Fruit fly (Drosophila melanogaster): ENCODE measurements around the gene Rcd4.
A peak's percentile ranks its signal among the peaks of the same experiment; 100 is the strongest.

Rcd4 gene

DNA sequence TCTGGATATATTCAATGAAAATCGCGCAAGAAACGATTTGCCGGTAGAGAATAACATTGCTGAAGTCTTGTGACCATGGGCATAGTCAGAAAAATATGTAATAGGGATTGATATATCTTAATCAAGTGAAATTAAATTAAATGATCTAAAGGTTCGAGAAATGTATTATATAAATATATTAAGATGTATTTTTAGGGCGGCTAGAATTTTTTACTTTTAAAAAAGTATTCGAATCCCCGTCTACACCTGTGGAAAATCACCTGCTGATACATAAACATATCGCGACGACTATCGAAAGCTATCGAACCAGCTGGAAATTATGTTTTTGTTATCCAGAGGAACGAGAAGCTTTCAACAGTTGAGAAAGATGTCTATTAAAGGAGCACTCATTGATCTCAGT is 5.9 kb upstream of the Rcd4 start, which contains the start of the genes CG13390 and CG17294 (continued):
- peak; percentile 71 for TF ChIP-seq CG3163 (GFP tag; optimal IDR thresholded peaks at IDR 0.05)
- TF ChIP-seq btn (GFP tag; optimal IDR thresholded peaks at IDR 0.05): peak; percentile 8
- peak; percentile 99 for TF ChIP-seq odd (GFP tag; optimal IDR thresholded peaks at IDR 0.05)
- peak; percentile 96 for TF ChIP-seq Mad (GFP tag; optimal IDR thresholded peaks at IDR 0.05)
- TF ChIP-seq kay (GFP tag; optimal IDR thresholded peaks at IDR 0.05): peak; percentile 99
- peak; percentile 99 for TF ChIP-seq Taf1 (GFP tag; IDR thresholded peaks at IDR 0.05)
- TF ChIP-seq CG7839 (tag; optimal IDR thresholded peaks at IDR 0.05): peak; percentile 100
- TF ChIP-seq mam (GFP tag; optimal IDR thresholded peaks at IDR 0.05): peak; percentile 97
- TF ChIP-seq exex (tag; optimal IDR thresholded peaks at IDR 0.05): peak; percentile 98
- TF ChIP-seq Camta (GFP tag; optimal IDR thresholded peaks at IDR 0.05): peak; percentile 96
- TF ChIP-seq CG8089 (GFP tag; optimal IDR thresholded peaks at IDR 0.05): peak; percentile 81
- TF ChIP-seq CG18011 (GFP tag; optimal IDR thresholded peaks at IDR 0.05): peak; percentile 92
- peak; percentile 98 for TF ChIP-seq tup (GFP tag; optimal IDR thresholded peaks at IDR 0.05)
- TF ChIP-seq sr (GFP tag; IDR thresholded peaks at IDR 0.05): peak; percentile 98
- TF ChIP-seq Aef1 (GFP tag; IDR thresholded peaks at IDR 0.05): peak; percentile 100
- peak; percentile 86 for TF ChIP-seq Dll (GFP tag; IDR thresholded peaks at IDR 0.05; ENCODE audit: partially characterized antibody)
- peak; percentile 92 for TF ChIP-seq grn (GFP tag; optimal IDR thresholded peaks at IDR 0.05)
- peak; percentile 100 for TF ChIP-seq CG2712 (tag; optimal IDR thresholded peaks at IDR 0.05)
- TF ChIP-seq sens (GFP tag): peak; percentile 99
- TF ChIP-seq ac (GFP tag; optimal IDR thresholded peaks at IDR 0.05): peak; percentile 97
- TF ChIP-seq CG15073 (GFP tag; optimal IDR thresholded peaks at IDR 0.05): peak; percentile 90
- no peak for TF ChIP-seq hkb (optimal IDR thresholded peaks at IDR 0.05)
- peak; percentile 100 for TF ChIP-seq hkb (GFP tag; IDR thresholded peaks at IDR 0.05)
- 0 out of 2 replicates have a peak, but pooled peaks have one; percentile 40 for TF ChIP-seq ato (GFP tag; IDR thresholded peaks at IDR 0.05; ENCODE audit: partially characterized antibody)
- peak; percentile 99 for TF ChIP-seq danr (GFP tag; IDR thresholded peaks at IDR 0.05)
- peak; percentile 99 for TF ChIP-seq Poxn (GFP tag; IDR thresholded peaks at IDR 0.05)
- TF ChIP-seq CG10274 (GFP tag; optimal IDR thresholded peaks at IDR 0.05): peak; percentile 94
- peak; percentile 94 for TF ChIP-seq CG31365 (tag; optimal IDR thresholded peaks at IDR 0.05)
- TF ChIP-seq nom (GFP tag; optimal IDR thresholded peaks at IDR 0.05): peak; percentile 99
- TF ChIP-seq ase (GFP tag; IDR thresholded peaks at IDR 0.05): peak; percentile 99
- TF ChIP-seq ara (GFP tag; IDR thresholded peaks at IDR 0.05): peak; percentile 99
- TF ChIP-seq CG6813 (GFP tag; optimal IDR thresholded peaks at IDR 0.05): peak; percentile 99
- TF ChIP-seq CG12219 (GFP tag; optimal IDR thresholded peaks at IDR 0.05): peak; percentile 99
- TF ChIP-seq pita (GFP tag; optimal IDR thresholded peaks at IDR 0.05): no peak
- TF ChIP-seq Doc3 (GFP tag; IDR thresholded peaks at IDR 0.05; ENCODE audit: partially characterized antibody): peak; percentile 75
- TF ChIP-seq chif (GFP tag; optimal IDR thresholded peaks at IDR 0.05): peak; percentile 87 to 95
- peak; percentile 99 for TF ChIP-seq CG7556 (GFP tag; optimal IDR thresholded peaks at IDR 0.05)
- TF ChIP-seq CG15269 (tag; optimal IDR thresholded peaks at IDR 0.05): peak; percentile 100
- TF ChIP-seq dm (GFP tag; optimal IDR thresholded peaks at IDR 0.05): peak; percentile 87
- peak; percentile 100 for TF ChIP-seq Ssrp (tag; optimal IDR thresholded peaks at IDR 0.05)
- TF ChIP-seq CG4854 (GFP tag; optimal IDR thresholded peaks at IDR 0.05): peak; percentile 97
- TF ChIP-seq salm (tag; optimal IDR thresholded peaks at IDR 0.05): peak; percentile 99
- peak; percentile 92 for TF ChIP-seq Hey (tag; optimal IDR thresholded peaks at IDR 0.05)
- TF ChIP-seq Ets65A (GFP tag): peak; percentile 97
- peak; percentile 87 for TF ChIP-seq stwl (tag; optimal IDR thresholded peaks at IDR 0.05)
- no peak for TF ChIP-seq cad (GFP tag; optimal IDR thresholded peaks at IDR 0.05)
- peak; percentile 99 for TF ChIP-seq CG16779 (GFP tag; IDR thresholded peaks at IDR 0.05)
- peak; percentile 99 for TF ChIP-seq CG8765 (GFP tag; IDR thresholded peaks at IDR 0.05)
- peak; percentile 70 for TF ChIP-seq NC2α (GFP tag; optimal IDR thresholded peaks at IDR 0.05)
- TF ChIP-seq sna (GFP tag; IDR thresholded peaks at IDR 0.05; ENCODE audit: partially characterized antibody): peak; percentile 83
- TF ChIP-seq CG16863 (GFP tag; optimal IDR thresholded peaks at IDR 0.05): peak; percentile 92
- peak; percentile 99 for TF ChIP-seq CG4404 (GFP tag; IDR thresholded peaks at IDR 0.05)

Data from whole organism, embryonic.